Worm (Caenorhabditis elegans) whole organism, L2 larva: Measurements from ENCODE around the gene nhr-231.

Experiments used
- R02D3.7 ChIP-seq: fragments of 150-350 bp; optimal IDR thresholded peaks from 2 replicates; lab custom pipeline; 2014; ENCODE audit warnings: missing biosample characterization, missing genetic modification characterization
- aly-2 ChIP-seq: fragments of 150-350 bp; optimal IDR thresholded peaks from 2 replicates; lab custom pipeline; 2014; ENCODE audit warnings: missing biosample characterization, missing genetic modification characterization
- dmd-4 ChIP-seq: sonication (generic microtip); optimal IDR thresholded peaks from 2 replicates; lab custom pipeline; 2017; ENCODE audit warnings: missing biosample characterization, missing genetic modification characterization
- egl-27 ChIP-seq: sonication (generic microtip); optimal IDR thresholded peaks from 3 replicates; lab custom pipeline; 2017; ENCODE audit warnings: missing biosample characterization, missing genetic modification reagents, missing genetic modification characterization
- elt-1 ChIP-seq: fragments of 150-350 bp; optimal IDR thresholded peaks from 2 replicates; lab custom pipeline; 2014; ENCODE audit warnings: missing biosample characterization, missing genetic modification characterization
- nhr-11 ChIP-seq: fragments of 150-350 bp; optimal IDR thresholded peaks from 2 replicates; lab custom pipeline; 2014; ENCODE audit warnings: missing biosample characterization, missing genetic modification characterization
- nhr-25 ChIP-seq: fragments of 150-350 bp; sonication (generic microtip); optimal IDR thresholded peaks from 3 replicates; lab custom pipeline; 2014; ENCODE audit warnings: missing biosample characterization, missing genetic modification characterization
- nhr-77 ChIP-seq: fragments of 150-350 bp; optimal IDR thresholded peaks from 2 replicates; lab custom pipeline; 2014; ENCODE audit warnings: missing biosample characterization, missing genetic modification characterization
- peb-1 ChIP-seq: fragments of 150-350 bp; optimal IDR thresholded peaks from 2 replicates; lab custom pipeline; 2014; ENCODE audit warnings: missing biosample characterization, missing genetic modification characterization
- snpc-4 ChIP-seq: fragments of 150-350 bp; optimal IDR thresholded peaks from 2 replicates; lab custom pipeline; 2014; ENCODE audit warnings: missing biosample characterization, missing genetic modification characterization
- unc-62 ChIP-seq: fragments of 150-350 bp; optimal IDR thresholded peaks from 2 replicates; lab custom pipeline; 2014; ENCODE audit warnings: missing biosample characterization, missing genetic modification reagents, missing genetic modification characterization
- ztf-11 ChIP-seq: sonication (generic microtip); optimal IDR thresholded peaks from 2 replicates; lab custom pipeline; 2017; ENCODE audit warnings: missing biosample characterization, missing genetic modification characterization

ce11 chrV:18748726-18749125, 42.0 kb upstream of the nhr-231 start, which contains the start of gene clec-252:
- TF ChIP-seq egl-27 (tag; lab: Kevin White, UChicago) (no peak), unc-62 (no peak), ztf-11 (no peak), snpc-4 (no peak), elt-1 (tag; lab: Kevin White, UChicago) (no peak), nhr-77 (no peak), R02D3.7 (tag; lab: Kevin White, UChicago) (no peak), nhr-25 (tag; lab: Kevin White, UChicago) (no peak), peb-1 (tag; lab: Kevin White, UChicago) (no peak), aly-2 (tag; lab: Kevin White, UChicago) (no peak), nhr-11 (no peak), dmd-4 (tag; lab: Kevin White, UChicago) (no peak)
